Fruit fly (Drosophila melanogaster) S2 (cell line): ENCODE measurements around the gene CG7567.

ENCODE experiments used
- CG8478 ChIP-seq: fragments of >200 bp; optimal IDR thresholded peaks from 2 replicates; lab custom pipeline; 2018
- CTCF ChIP-seq, 2 experiments: fragments of >200 bp; optimal IDR thresholded peaks; 2 replicates each; lab custom pipeline; 2018

Gene CG7567

DNA sequence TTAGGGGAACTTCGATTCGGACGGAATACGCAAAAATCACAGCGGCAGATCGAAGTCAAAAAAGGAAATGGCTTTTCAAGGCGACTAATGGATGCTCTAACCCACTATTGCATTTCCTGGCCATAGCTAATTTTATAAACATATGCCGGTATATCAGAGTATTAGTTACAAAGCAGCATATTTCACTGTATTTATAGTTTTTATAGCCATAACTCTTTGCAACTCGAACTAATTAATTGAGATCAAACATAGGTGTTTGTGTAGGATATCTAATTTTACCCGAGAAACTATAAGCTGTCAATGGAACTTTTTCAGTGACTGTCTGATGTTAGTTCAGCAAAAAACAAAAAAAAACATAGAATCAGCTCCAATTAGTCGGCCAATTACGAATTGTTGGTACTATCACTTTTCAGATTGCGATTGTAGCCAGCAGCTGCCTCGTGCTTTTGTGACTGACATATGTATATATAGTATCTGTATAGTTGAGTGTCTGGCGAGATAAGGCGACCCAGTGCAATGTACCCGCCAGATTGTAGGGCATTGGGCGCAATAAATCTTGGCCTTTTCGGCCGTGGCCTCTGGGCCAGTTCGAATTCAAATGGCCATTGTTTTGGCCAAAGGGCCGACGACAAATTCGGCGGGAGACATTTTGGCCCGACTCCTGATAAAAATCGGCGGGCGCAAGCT, 2.7 kb downstream of the CG7567 start:
- TF ChIP-seq CG8478 = no peak
- TF ChIP-seq CTCF (optimal IDR thresholded peaks at IDR 0.05; lab: Kevin White, UChicago) = no peak

- TF ChIP-seq CTCF (optimal IDR thresholded peaks at IDR 0.05; lab: Kevin White, UChicago) (no peak), CG8478 (no peak)
These were observed 3.6 kb downstream of the CG7567 start for dm6 chr3R:29584266-29584665.

DNA sequence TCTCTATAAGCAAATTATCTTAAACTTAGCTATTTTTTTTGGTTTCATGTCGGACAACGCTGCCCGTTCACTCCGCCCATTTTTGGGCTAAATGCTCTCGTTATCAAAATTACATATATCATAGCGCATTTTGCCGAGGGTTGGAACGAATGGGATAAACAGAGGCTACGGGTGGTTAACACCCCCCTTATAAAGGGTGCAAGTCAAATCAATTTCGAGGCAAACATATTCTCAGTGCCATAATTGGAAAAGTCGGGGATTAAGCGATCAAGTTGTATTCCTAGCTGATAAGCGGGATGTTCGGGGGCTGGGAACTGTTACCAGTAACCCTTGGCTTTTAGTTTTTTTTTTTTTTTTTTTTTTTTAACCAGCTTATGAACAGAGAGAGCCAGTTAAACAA, 4.6 kb downstream of the CG7567 start:
- no peak for TF ChIP-seq CG8478

DNA sequence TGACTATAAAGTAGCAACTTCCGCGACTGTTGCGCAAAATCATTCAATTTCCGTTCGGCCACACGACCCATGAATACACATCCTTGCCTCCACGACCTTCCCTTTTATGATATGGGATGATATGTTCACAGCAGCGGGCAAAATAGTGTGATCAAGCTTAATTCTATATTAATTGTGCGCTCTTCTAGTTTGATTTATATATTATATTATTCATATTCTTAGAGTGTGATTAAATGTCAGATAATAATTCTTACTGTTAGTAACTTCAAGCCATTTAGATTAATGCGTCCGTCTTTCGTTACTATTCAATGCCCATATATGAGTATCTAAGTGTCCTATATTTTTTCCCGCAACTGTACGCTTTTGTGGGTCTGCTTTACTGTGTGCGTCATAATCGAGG, 6.5 kb downstream of the CG7567 start:
- no peak for TF ChIP-seq CTCF (optimal IDR thresholded peaks at IDR 0.05; lab: Kevin White, UChicago)

- TF ChIP-seq CG8478 (no peak), CTCF (optimal IDR thresholded peaks at IDR 0.05; lab: Kevin White, UChicago) (no peak)
These were observed 11.9 kb downstream of the CG7567 start for dm6 chr3R:29576009-29576408.

DNA sequence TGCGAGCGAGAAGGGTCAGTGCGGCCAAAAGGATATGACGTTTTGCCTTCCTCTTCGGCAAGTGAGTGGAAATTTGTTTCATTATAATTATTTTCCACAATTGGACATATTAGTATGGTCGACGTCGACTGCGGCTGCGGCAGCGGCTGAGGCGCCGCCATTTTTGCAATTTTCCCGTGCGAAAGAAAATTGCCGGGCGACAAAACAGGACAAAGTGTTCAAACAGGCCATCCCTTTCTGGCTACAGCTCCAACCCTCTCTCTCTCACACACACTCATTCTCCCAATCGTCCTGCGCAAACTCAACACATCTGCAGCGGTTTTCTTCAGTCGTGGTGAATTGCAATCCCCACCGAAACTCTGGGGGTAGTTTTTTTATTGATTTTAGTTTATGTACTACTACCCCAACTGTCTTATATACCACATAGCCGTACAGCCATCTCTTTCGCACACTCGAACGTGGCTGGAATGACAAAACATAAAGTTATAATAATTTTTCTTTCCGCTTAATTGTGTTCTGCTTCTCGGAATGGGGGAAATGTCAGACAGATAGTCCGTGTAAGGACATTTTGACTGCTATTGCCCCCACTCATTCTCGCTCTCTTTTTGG, 15.8 kb downstream of the CG7567 start:
- TF ChIP-seq CG8478 (no peak), CTCF (optimal IDR thresholded peaks at IDR 0.05; lab: Kevin White, UChicago) (no peak)

- TF ChIP-seq CG8478 = no peak
- TF ChIP-seq CTCF (optimal IDR thresholded peaks at IDR 0.05; lab: Kevin White, UChicago) = no peak
These were observed 17.6 kb downstream of the CG7567 start for dm6 chr3R:29570239-29570814.

DNA sequence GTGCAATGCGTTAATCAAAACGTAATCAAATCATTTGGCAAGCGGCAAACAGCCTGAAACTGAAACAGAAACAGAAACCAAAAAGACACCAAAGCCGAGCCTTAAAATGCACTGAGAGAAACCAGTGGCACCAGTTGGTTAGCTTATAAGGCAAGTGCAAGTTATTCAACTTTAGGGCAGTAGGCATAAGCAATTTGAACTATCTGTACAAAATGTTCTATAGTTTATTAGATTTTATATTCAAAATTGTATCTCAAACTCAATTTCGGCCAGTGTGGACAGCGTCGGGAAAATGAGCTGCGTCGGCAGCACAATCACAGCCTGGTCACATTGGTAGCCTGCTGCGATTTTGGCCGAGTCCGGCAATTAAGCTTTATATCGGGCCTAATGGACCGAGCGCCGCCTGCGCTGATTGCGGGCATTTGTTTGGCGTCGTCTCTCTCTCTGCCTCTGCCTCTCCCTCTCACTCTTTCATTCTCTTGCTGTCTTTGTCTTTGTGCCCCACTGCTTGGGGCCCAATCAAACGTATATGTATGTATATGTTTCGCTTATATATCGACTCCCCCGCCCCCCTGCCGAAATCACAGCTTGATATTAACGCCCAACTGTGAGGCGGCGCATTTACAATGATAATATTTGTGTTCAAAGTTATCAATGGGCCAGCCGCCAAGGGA, 20.8 kb downstream of the CG7567 start:
- TF ChIP-seq CG8478 = no peak
- TF ChIP-seq CTCF (optimal IDR thresholded peaks at IDR 0.05; lab: Kevin White, UChicago) = no peak

dm6 chr3R:29565744-29566143, 22.2 kb downstream of the CG7567 start:
- TF ChIP-seq CTCF (optimal IDR thresholded peaks at IDR 0.05; lab: Kevin White, UChicago) = no peak
- TF ChIP-seq CG8478 = no peak

DNA sequence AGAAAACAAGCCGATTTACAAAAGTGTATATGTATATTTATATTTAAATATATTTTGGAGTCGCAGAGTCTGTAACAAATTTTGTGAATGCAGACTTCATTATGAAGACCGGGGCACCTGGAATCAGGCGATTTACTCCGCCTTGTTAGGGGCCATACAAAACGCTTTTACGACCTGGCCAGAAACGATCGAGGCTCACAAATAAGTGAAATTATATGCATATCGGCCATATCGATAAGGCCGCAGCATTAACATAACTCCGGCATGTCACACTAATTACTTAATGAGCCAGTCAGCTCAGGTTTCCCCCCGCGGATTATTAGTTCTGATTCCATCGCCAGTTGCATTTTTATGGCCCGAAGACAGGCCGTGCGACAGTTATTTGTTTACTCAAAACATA, 25.3 kb downstream of the CG7567 start:
- TF ChIP-seq CTCF (optimal IDR thresholded peaks at IDR 0.05; lab: Kevin White, UChicago) (no peak), CG8478 (no peak)

DNA sequence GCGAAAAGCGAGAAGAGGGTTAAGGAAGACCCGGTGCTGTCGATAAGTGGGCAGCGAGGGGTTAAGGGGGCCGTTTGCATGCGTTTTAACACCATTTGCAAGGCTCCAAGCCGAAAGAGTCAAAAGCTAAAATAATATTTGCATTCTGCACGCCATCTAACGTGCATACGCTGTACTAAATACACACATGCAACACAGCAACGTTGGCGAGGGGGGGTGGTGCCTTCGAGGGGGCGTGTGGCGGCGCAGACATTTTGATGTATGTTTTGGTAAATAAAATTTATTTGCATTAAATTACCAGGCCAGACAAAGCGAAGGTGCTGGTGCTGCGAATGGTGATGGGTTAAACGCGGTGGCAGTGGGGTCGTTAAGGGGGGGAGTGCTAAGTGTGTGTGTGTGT, 27.5 kb downstream of the CG7567 start:
- no peak for TF ChIP-seq CG8478
- TF ChIP-seq CTCF (optimal IDR thresholded peaks at IDR 0.05; lab: Kevin White, UChicago) = peak; percentile 58 to 72

DNA sequence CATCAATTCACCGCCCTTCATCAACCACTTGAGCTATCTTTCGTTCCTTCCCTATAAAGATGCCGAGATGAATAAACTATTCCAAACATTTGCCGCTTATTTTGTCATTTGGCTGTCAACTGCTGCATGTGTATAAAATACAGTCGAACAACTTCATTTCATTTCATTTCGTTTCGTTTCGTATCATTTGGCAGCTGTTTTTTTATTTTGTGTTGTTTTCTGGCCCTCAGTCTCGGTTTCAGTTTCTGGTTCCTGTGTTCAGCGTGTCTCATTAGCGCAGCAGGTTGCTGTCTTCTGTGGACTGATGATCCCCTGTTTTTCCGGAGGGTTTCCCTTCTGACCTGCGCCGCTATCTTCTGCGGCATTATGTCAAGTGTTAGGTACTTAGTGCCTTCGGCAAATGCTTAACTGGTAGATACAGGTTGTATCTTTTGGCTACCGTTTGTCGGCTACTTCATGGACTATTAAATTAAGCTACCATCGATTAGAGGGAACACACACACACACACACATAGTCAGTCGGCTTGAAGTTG, 28.4 kb downstream of the CG7567 start:
- TF ChIP-seq CTCF (optimal IDR thresholded peaks at IDR 0.05; lab: Kevin White, UChicago) = no peak
- no peak for TF ChIP-seq CG8478

DNA sequence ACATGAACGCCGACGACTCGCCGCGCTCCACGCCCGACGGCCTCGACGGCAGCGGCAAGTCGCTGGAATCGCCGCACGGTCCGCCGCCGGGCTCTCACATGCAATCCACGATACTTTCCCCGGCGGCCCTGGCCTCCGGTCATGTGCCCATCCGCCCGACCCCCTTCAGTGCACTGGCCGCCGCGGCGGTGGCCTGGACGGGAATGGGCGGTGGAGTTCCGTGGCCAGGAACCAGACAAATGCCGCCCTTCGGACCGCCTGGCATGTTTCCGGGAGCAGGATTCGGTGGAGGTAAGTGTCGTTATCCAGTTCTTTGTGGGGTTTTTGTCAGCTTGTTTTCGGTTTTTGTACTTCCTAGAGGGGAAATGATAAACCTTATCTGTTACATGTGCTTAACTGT, 30.3 kb downstream of the CG7567 start:
- no peak for TF ChIP-seq CTCF (optimal IDR thresholded peaks at IDR 0.05; lab: Kevin White, UChicago)
- TF ChIP-seq CG8478 = no peak

- TF ChIP-seq CTCF (optimal IDR thresholded peaks at IDR 0.05; lab: Kevin White, UChicago) (peak; percentile 2 to 75), CG8478 (peak; percentile 76)
These were observed 31.9 kb downstream of the CG7567 start, which contains the start of gene Dr for dm6 chr3R:29556003-29556467. TSS of gene Dr (plus strand) at chr3R:29556386.

DNA sequence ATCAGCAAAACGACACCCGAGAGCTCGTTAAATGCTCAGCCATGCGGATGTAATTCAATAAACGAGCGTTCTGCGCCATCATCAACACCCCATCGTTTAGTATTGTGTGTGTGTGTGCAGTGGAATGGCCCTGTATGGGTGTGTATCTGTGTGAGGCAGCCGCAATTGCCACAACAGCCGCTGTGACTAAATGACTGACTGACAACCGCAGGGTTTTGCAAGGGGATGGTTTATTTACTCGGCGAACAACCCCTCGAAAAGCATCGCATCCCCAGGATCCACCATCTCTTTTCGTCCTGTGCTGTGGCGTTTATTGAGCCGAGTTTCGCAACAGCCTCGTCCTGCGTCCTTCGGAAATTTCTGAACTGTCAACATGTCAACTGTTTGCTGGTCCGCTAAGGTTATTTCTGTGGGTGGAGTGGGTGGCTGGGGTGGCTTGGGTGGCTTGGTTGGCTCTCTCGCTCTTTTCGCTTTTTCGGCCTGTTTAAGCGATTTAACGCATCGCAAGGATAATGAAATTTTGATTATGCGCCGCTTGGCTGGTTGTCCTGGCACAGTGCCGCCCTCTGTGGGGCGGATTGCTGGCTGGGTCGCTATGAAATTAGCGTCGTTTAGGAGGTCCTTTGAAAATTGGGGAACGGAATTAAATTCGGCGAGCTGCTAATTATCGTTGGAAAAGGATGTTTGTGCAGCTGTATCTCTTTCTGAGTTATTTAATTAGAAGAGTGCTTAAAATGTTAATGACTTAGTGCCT, 34.9 kb downstream of the CG7567 start:
- TF ChIP-seq CTCF (optimal IDR thresholded peaks at IDR 0.05; lab: Kevin White, UChicago) (peak; percentile 72), CG8478 (no peak)
